Worm (Caenorhabditis elegans): ENCODE measurements around the gene srt-44.

ce11 chrIV:15140832-15141231, 37.4 kb downstream of the srt-44 start, which contains the start of gene srg-51:
- TF ChIP-seq lin-26 (GFP tag; IDR thresholded peaks at IDR 0.05) (no peak), him-1 (tag; optimal IDR thresholded peaks at IDR 0.05) (no peak), nhr-27 (tag; optimal IDR thresholded peaks at IDR 0.05) (no peak), let-526 (GFP tag; IDR thresholded peaks at IDR 0.05) (no peak), dpl-1 (GFP tag; optimal IDR thresholded peaks at IDR 0.05) (no peak), pha-4 (tag; optimal IDR thresholded peaks at IDR 0.05) (no peak)

Data from whole organism, young adult.